Fruit fly (Drosophila melanogaster): ENCODE measurements around the gene Ucp4C.

Gene Ucp4C

DNA sequence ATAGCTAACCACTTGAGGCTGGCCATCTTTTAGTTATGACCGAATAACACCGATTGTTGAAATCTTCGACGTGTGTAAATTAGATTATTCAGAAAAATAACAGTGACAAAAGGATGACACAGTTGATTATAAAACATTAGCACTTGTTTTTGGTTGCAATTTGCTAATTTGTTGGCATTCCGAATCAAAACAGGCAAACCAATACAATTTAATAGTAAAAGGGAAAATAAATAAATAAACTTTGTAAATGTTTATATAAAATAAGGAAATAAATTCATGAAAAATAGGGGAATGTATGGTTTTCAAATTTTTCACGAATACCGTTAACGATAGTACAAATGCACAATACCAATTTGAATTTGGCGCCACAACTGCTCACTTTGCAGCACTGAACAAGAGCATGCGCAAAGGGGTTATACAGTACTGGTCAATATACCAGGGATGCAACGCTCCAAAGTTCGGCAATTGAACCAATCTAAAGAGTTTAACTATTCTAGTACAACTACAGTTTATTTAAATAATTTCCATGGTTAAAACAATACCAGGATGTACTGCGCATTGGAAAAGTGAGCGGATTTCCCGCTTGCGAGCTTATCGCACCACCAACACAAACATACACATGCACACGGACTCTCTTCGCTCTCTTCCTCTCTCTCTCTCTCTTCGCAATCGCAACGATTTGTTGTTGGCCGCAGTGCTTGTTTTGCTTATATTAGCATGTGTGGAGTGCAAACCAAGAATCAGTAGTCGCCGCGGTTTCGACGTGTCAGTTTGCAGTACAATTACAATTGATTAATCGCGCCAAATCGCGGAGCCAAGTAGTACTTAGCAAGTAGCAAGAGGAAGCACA is 24.9 kb upstream of the Ucp4C start, which contains the start of the genes Sfp26Ad and Gpdh1 (continued):
- TF ChIP-seq CG16813 (GFP tag; IDR thresholded peaks at IDR 0.05; ENCODE audit: partially characterized antibody) (0 out of 3 replicates have a peak, but pooled peaks have one; percentile 36), Pdp1 (GFP tag; optimal IDR thresholded peaks at IDR 0.05) (peak; percentile 39 to 72), CG1529 (GFP tag; optimal IDR thresholded peaks at IDR 0.05) (peak; percentile 41), CG3726 (GFP tag; IDR thresholded peaks at IDR 0.05) (0 out of 3 replicates have a peak, but pooled peaks have one; percentile 4), CG18599 (GFP tag; optimal IDR thresholded peaks at IDR 0.05) (peak; percentile 88), usp (GFP tag; optimal IDR thresholded peaks at IDR 0.05) (no peak), CG12391 (tag; optimal IDR thresholded peaks at IDR 0.05) (peak; percentile 82), gcm (GFP tag; optimal IDR thresholded peaks at IDR 0.05) (peak; percentile 71), CG13775 (GFP tag; optimal IDR thresholded peaks at IDR 0.05) (peak; percentile 72), CG13424 (tag; optimal IDR thresholded peaks at IDR 0.05) (peak; percentile 66), zen2 (GFP tag; IDR thresholded peaks at IDR 0.05; ENCODE audit: partially characterized antibody) (no peak), CG14667 (GFP tag; IDR thresholded peaks at IDR 0.05) (peak; percentile 45), emc (GFP tag; optimal IDR thresholded peaks at IDR 0.05) (peak; percentile 58), CG4282 (GFP tag; optimal IDR thresholded peaks at IDR 0.05) (peak; percentile 62), Sin3A (optimal IDR thresholded peaks at IDR 0.05) (peak; percentile 58), Atf-2 (GFP tag; optimal IDR thresholded peaks at IDR 0.05) (peak; percentile 34), lilli (GFP tag; optimal IDR thresholded peaks at IDR 0.05) (peak; percentile 87), dmrt11E (tag; optimal IDR thresholded peaks at IDR 0.05) (peak; percentile 38), tup (GFP tag; optimal IDR thresholded peaks at IDR 0.05) (peak; percentile 69), disco-r (GFP tag; optimal IDR thresholded peaks at IDR 0.05) (peak; percentile 16), ssp (GFP tag; IDR thresholded peaks at IDR 0.05) (peak; percentile 54), Sox102F (GFP tag; optimal IDR thresholded peaks at IDR 0.05) (peak; percentile 65), Oli (tag; optimal IDR thresholded peaks at IDR 0.05) (peak; percentile 22), CG17612 (GFP tag; IDR thresholded peaks at IDR 0.05) (no peak), CG43689 (GFP tag; IDR thresholded peaks at IDR 0.05) (no peak), NFAT (GFP tag; IDR thresholded peaks at IDR 0.05) (peak; percentile 89), CG11695 (GFP tag; IDR thresholded peaks at IDR 0.05) (peak; percentile 64; the same call in 2 of the 3 replicates), ind (GFP tag; optimal IDR thresholded peaks at IDR 0.05) (peak; percentile 83), Trl (optimal IDR thresholded peaks at IDR 0.05) (peak; percentile 98 to 99), Trl (GFP tag; optimal IDR thresholded peaks at IDR 0.05) (peak; percentile 92), Bdp1 (GFP tag; optimal IDR thresholded peaks at IDR 0.05) (peak; percentile 67), CG31365 (tag; optimal IDR thresholded peaks at IDR 0.05) (peak; percentile 26), fd64A (GFP tag; optimal IDR thresholded peaks at IDR 0.05) (peak; percentile 12), CG3407 (GFP tag; optimal IDR thresholded peaks at IDR 0.05) (peak; percentile 67), MESR4 (GFP tag; optimal IDR thresholded peaks at IDR 0.05) (peak; percentile 65), mam (GFP tag; optimal IDR thresholded peaks at IDR 0.05) (peak; percentile 93), CG2202 (tag; optimal IDR thresholded peaks at IDR 0.05) (peak; percentile 12), Hey (tag; optimal IDR thresholded peaks at IDR 0.05) (no peak), D (optimal IDR thresholded peaks at IDR 0.05) (no peak), D (GFP tag; optimal IDR thresholded peaks at IDR 0.05) (peak; percentile 47), twi (tag; optimal IDR thresholded peaks at IDR 0.05) (peak; percentile 26), bigmax (GFP tag; optimal IDR thresholded peaks at IDR 0.05) (peak; percentile 23), crol (GFP tag; IDR thresholded peaks at IDR 0.05) (no peak), CG3847 (GFP tag; IDR thresholded peaks at IDR 0.05) (peak; percentile 93), CG7357 (GFP tag; IDR thresholded peaks at IDR 0.05) (no peak), Ets97D (GFP tag; optimal IDR thresholded peaks at IDR 0.05) (peak; percentile 85), Atf3 (GFP tag; optimal IDR thresholded peaks at IDR 0.05) (peak; percentile 40), Camta (GFP tag; optimal IDR thresholded peaks at IDR 0.05) (peak; percentile 73), h (optimal IDR thresholded peaks at IDR 0.05) (no peak), E2f1 (GFP tag; IDR thresholded peaks at IDR 0.05) (peak; percentile 58; the same call in 1 of the 2 replicates)
